Fruit fly (Drosophila melanogaster) whole organism, embryonic: ENCODE data around the gene CG1738.

Source experiments
- ATbp ChIP-seq: fragments of 200-800 bp; sonication (Bioruptor generic); optimal IDR thresholded peaks from 2 replicates; lab custom pipeline; 2017; ENCODE audit warnings: missing biosample characterization, mild to moderate bottlenecking, missing genetic modification characterization, missing genetic modification reagents
- Antp ChIP-seq: fragments of 200-800 bp; sonication (Bioruptor generic); optimal IDR thresholded peaks from 3 replicates; lab custom pipeline; 2016; ENCODE audit warnings: missing biosample characterization, missing genetic modification characterization
- Bdp1 ChIP-seq: fragments of 200-800 bp; sonication (Bioruptor generic); optimal IDR thresholded peaks from 3 replicates; lab custom pipeline; 2016; ENCODE audit warnings: missing biosample characterization, missing genetic modification characterization
- CG10431 ChIP-seq: fragments of 200-800 bp; sonication (Bioruptor generic); optimal IDR thresholded peaks from 3 replicates; lab custom pipeline; 2018; ENCODE audit warnings: missing biosample characterization, mild to moderate bottlenecking, missing genetic modification characterization
- CG12299 ChIP-seq: fragments of 200-800 bp; sonication (Bioruptor generic); optimal IDR thresholded peaks from 2 replicates; lab custom pipeline; 2018; ENCODE audit warnings: missing biosample characterization, mild to moderate bottlenecking, missing genetic modification characterization
- CG12391 ChIP-seq: fragments of 200-800 bp; sonication (Bioruptor generic); optimal IDR thresholded peaks from 3 replicates; lab custom pipeline; 2018; ENCODE audit warnings: missing biosample characterization, mild to moderate bottlenecking, missing genetic modification characterization, moderate library complexity
- CG12744 ChIP-seq: fragments of 200-800 bp; sonication (Bioruptor generic); optimal IDR thresholded peaks from 2 replicates; lab custom pipeline; 2016; ENCODE audit warnings: missing biosample characterization, missing genetic modification characterization
- CG13287 ChIP-seq: fragments of 200-800 bp; sonication (Bioruptor generic); IDR thresholded peaks from 2 replicates; pipeline ENCODE4 v1.3.6; 2022; ENCODE audit warnings: missing biosample characterization, missing genetic modification characterization; ENCODE audit not compliant: partially characterized antibody
- CG14050 ChIP-seq: fragments of 200-800 bp; sonication (Bioruptor generic); IDR thresholded peaks from 3 replicates; pipeline ENCODE4 v1.3.6; 2022; ENCODE audit warnings: missing biosample characterization, missing genetic modification characterization
- CG14441 ChIP-seq: fragments of 200-800 bp; sonication (Bioruptor generic); IDR thresholded peaks from 2 replicates; pipeline ENCODE4 v1.3.6; 2022; ENCODE audit warnings: missing biosample characterization, missing genetic modification characterization
- CG14667 ChIP-seq: fragments of 200-800 bp; sonication (Bioruptor generic); IDR thresholded peaks from 2 replicates; pipeline ENCODE4 v1.3.6; 2022; ENCODE audit warnings: missing biosample characterization, missing genetic modification characterization
- CG14710 ChIP-seq: fragments of 200-800 bp; sonication (Bioruptor generic); optimal IDR thresholded peaks from 3 replicates; lab custom pipeline; 2019; ENCODE audit warnings: missing biosample characterization, mild to moderate bottlenecking, missing genetic modification characterization, moderate library complexity
- CG15696 ChIP-seq: fragments of 200-800 bp; sonication (Bioruptor generic); optimal IDR thresholded peaks from 2 replicates; lab custom pipeline; 2019; ENCODE audit warnings: missing biosample characterization, mild to moderate bottlenecking, missing genetic modification characterization, moderate library complexity
- CG1602 ChIP-seq: fragments of 200-800 bp; sonication (Bioruptor generic); optimal IDR thresholded peaks from 3 replicates; lab custom pipeline; 2016; ENCODE audit warnings: missing biosample characterization, missing genetic modification characterization
- CG17612 ChIP-seq: fragments of 200-800 bp; sonication (Bioruptor generic); IDR thresholded peaks from 2 replicates; pipeline ENCODE4 v1.3.6; 2022; ENCODE audit warnings: missing biosample characterization, missing genetic modification characterization
- CG18599 ChIP-seq: fragments of 200-800 bp; sonication (Bioruptor generic); optimal IDR thresholded peaks from 3 replicates; lab custom pipeline; 2017; ENCODE audit warnings: missing biosample characterization, missing genetic modification characterization, mild to moderate bottlenecking, moderate library complexity, missing genetic modification reagents
- CG2199 ChIP-seq: fragments of 200-800 bp; sonication (Bioruptor generic); IDR thresholded peaks from 3 replicates; pipeline ENCODE4 v1.3.6; 2022; ENCODE audit warnings: missing biosample characterization, missing genetic modification characterization
- CG31441 ChIP-seq: fragments of 200-800 bp; sonication (Bioruptor generic); IDR thresholded peaks from 2 replicates; pipeline ENCODE4 v1.3.6; 2022; ENCODE audit warnings: missing biosample characterization, missing genetic modification characterization
- CG3163 ChIP-seq: fragments of 200-800 bp; sonication (Bioruptor generic); optimal IDR thresholded peaks from 3 replicates; lab custom pipeline; 2016; ENCODE audit warnings: missing biosample characterization, missing genetic modification characterization
- CG3847 ChIP-seq: fragments of 200-800 bp; sonication (Bioruptor generic); IDR thresholded peaks from 2 replicates; pipeline ENCODE4 v1.3.6; 2022; ENCODE audit warnings: missing biosample characterization, missing genetic modification characterization
- CG4328 ChIP-seq: fragments of 200-800 bp; sonication (Bioruptor generic); optimal IDR thresholded peaks from 3 replicates; lab custom pipeline; 2017; ENCODE audit warnings: missing biosample characterization, missing genetic modification reagents, missing genetic modification characterization
- CG7928 ChIP-seq: fragments of 200-800 bp; sonication (Bioruptor generic); optimal IDR thresholded peaks from 2 replicates; lab custom pipeline; 2017; ENCODE audit warnings: missing biosample characterization, mild to moderate bottlenecking, missing genetic modification characterization
- CG7987 ChIP-seq: fragments of 200-800 bp; sonication (Bioruptor generic); optimal IDR thresholded peaks from 2 replicates; lab custom pipeline; 2018; ENCODE audit warnings: missing biosample characterization, mild to moderate bottlenecking, missing genetic modification characterization, moderate library complexity
- CG8765 ChIP-seq: fragments of 200-800 bp; sonication (Bioruptor generic); IDR thresholded peaks from 2 replicates; pipeline ENCODE4 v1.3.6; 2022; ENCODE audit warnings: missing biosample characterization, missing genetic modification characterization
- CG9727 ChIP-seq: fragments of 200-800 bp; sonication (Bioruptor generic); optimal IDR thresholded peaks from 3 replicates; lab custom pipeline; 2017; ENCODE audit warnings: missing biosample characterization, mild to moderate bottlenecking, missing genetic modification characterization
- Camta ChIP-seq: fragments of 200-800 bp; sonication (Bioruptor generic); optimal IDR thresholded peaks from 2 replicates; lab custom pipeline; 2016; ENCODE audit warnings: missing biosample characterization, missing genetic modification characterization
- Dbx ChIP-seq: fragments of 200-800 bp; sonication (Bioruptor generic); IDR thresholded peaks from 3 replicates; pipeline ENCODE4 v1.3.6; 2022; ENCODE audit warnings: missing biosample characterization, missing genetic modification characterization
- Dfd ChIP-seq, 2 experiments: fragments of >200 bp; optimal IDR thresholded peaks; 2 replicates each; lab custom pipeline; 2017; ENCODE audit warnings: missing biosample characterization in 2 of 2, missing genetic modification characterization in 2 of 2
- Dip2 ChIP-seq: fragments of 200-800 bp; sonication (Bioruptor generic); IDR thresholded peaks from 2 replicates; pipeline ENCODE4 v1.3.6; 2022; ENCODE audit warnings: missing biosample characterization, missing genetic modification characterization
- Fer1 ChIP-seq: fragments of 200-800 bp; sonication (Bioruptor generic); optimal IDR thresholded peaks from 2 replicates; lab custom pipeline; 2017; ENCODE audit warnings: missing biosample characterization, mild to moderate bottlenecking, missing genetic modification characterization
- Hr39 ChIP-seq: fragments of >200 bp; optimal IDR thresholded peaks from 2 replicates; lab custom pipeline; 2017
- Oaz ChIP-seq: fragments of 200-800 bp; sonication (Bioruptor generic); IDR thresholded peaks from 2 replicates; pipeline ENCODE4 v1.3.6; 2022; ENCODE audit warnings: missing biosample characterization, missing genetic modification characterization
- Rfx ChIP-seq: fragments of 200-800 bp; sonication (Bioruptor generic); IDR thresholded peaks from 2 replicates; pipeline ENCODE4 v1.3.6; 2022; ENCODE audit warnings: missing biosample characterization, missing genetic modification characterization
- Spps ChIP-seq: fragments of 200-800 bp; sonication (Bioruptor generic); optimal IDR thresholded peaks from 2 replicates; lab custom pipeline; 2018; ENCODE audit warnings: missing biosample characterization, mild to moderate bottlenecking, missing genetic modification characterization
- Sry-δ ChIP-seq: fragments of 200-800 bp; sonication (Bioruptor generic); optimal IDR thresholded peaks from 2 replicates; lab custom pipeline; 2016; ENCODE audit warnings: missing biosample characterization, missing genetic modification characterization
- ab ChIP-seq: fragments of 200-800 bp; sonication (Bioruptor generic); optimal IDR thresholded peaks from 2 replicates; lab custom pipeline; 2016; ENCODE audit warnings: missing biosample characterization, missing genetic modification characterization
- chif ChIP-seq, 2 experiments: fragments of 200-800 bp; sonication (Bioruptor generic); optimal IDR thresholded peaks; 3 replicates each; lab custom pipeline; 2016; ENCODE audit warnings: missing biosample characterization in 2 of 2, missing genetic modification characterization in 2 of 2
- crc ChIP-seq: fragments of 200-800 bp; sonication (Bioruptor generic); optimal IDR thresholded peaks from 2 replicates; lab custom pipeline; 2016; ENCODE audit warnings: missing biosample characterization, missing genetic modification characterization
- dimm ChIP-seq: fragments of 200-800 bp; sonication (Bioruptor generic); IDR thresholded peaks from 2 replicates; pipeline ENCODE4 v1.3.6; 2022; ENCODE audit warnings: missing biosample characterization, missing genetic modification characterization
- dmrt99B ChIP-seq: fragments of 200-800 bp; sonication (Bioruptor generic); optimal IDR thresholded peaks from 2 replicates; lab custom pipeline; 2018; ENCODE audit warnings: missing biosample characterization, mild to moderate bottlenecking, missing genetic modification characterization, moderate library complexity
- dysf ChIP-seq: fragments of 200-800 bp; sonication (Bioruptor generic); IDR thresholded peaks from 3 replicates; pipeline ENCODE4 v1.3.6; 2022; ENCODE audit warnings: missing biosample characterization, missing genetic modification characterization
- eve ChIP-seq, 2 experiments: fragments of >200 bp; optimal IDR thresholded peaks; 2 replicates each; lab custom pipeline; 2017; ENCODE audit warnings: missing biosample characterization in 2 of 2, missing genetic modification characterization in 2 of 2
- fru ChIP-seq: fragments of >200 bp; optimal IDR thresholded peaks from 2 replicates; lab custom pipeline; 2017
- grn ChIP-seq: fragments of 200-800 bp; sonication (Bioruptor generic); optimal IDR thresholded peaks from 3 replicates; lab custom pipeline; 2017; ENCODE audit warnings: missing biosample characterization, missing genetic modification characterization
- hb ChIP-seq: fragments of 200-800 bp; sonication (Bioruptor generic); IDR thresholded peaks from 3 replicates; pipeline ENCODE4 v1.3.6; 2022; ENCODE audit warnings: missing biosample characterization, missing genetic modification characterization; ENCODE audit not compliant: partially characterized antibody
- nau ChIP-seq: fragments of 200-800 bp; sonication (Bioruptor generic); optimal IDR thresholded peaks from 3 replicates; lab custom pipeline; 2017; ENCODE audit warnings: missing biosample characterization, mild to moderate bottlenecking, missing genetic modification characterization, missing genetic modification reagents
- org-1 ChIP-seq: fragments of 200-800 bp; sonication (Bioruptor generic); optimal IDR thresholded peaks from 2 replicates; lab custom pipeline; 2017; ENCODE audit warnings: missing biosample characterization, missing genetic modification characterization
- pho ChIP-seq: fragments of 200-800 bp; sonication (Bioruptor generic); optimal IDR thresholded peaks from 2 replicates; lab custom pipeline; 2016; ENCODE audit warnings: missing biosample characterization, missing genetic modification characterization
- salm ChIP-seq: fragments of 200-800 bp; sonication (Bioruptor generic); optimal IDR thresholded peaks from 2 replicates; lab custom pipeline; 2018; ENCODE audit warnings: missing biosample characterization, mild to moderate bottlenecking, missing genetic modification characterization
- sug ChIP-seq: fragments of 200-800 bp; optimal IDR thresholded peaks from 2 replicates; lab custom pipeline; 2019; ENCODE audit warnings: missing biosample characterization, mild to moderate bottlenecking, missing genetic modification characterization, moderate library complexity
- tx ChIP-seq: fragments of 200-800 bp; sonication (Bioruptor generic); optimal IDR thresholded peaks from 2 replicates; lab custom pipeline; 2016; ENCODE audit warnings: missing biosample characterization, missing genetic modification characterization
- z ChIP-seq: fragments of 200-800 bp; sonication (Bioruptor generic); IDR thresholded peaks from 3 replicates; pipeline ENCODE4 v1.3.6; 2022; ENCODE audit warnings: missing biosample characterization, missing genetic modification characterization
- zf30C ChIP-seq: fragments of 200-800 bp; sonication (Bioruptor generic); optimal IDR thresholded peaks from 3 replicates; lab custom pipeline; 2018; ENCODE audit warnings: missing biosample characterization, mild to moderate bottlenecking, missing genetic modification characterization

CG1738 gene

DNA sequence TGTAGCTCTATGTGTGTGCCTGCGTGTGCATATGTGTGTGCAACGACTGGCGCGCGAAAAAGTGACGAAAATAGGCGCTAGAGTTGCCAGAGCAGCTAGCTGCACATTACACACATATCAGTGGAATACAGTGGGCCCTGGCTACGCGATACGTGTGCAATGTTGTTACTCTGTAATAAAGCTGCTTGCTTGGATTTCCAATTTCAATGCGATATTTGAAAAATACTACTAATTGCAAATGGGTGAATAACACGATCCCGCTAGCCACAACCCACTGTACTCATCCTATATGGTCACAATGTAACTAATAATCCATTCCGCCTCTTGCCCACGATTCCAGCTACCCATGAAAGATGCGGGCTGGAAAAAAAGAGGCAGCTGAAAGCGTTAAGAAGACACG is 2.5 kb downstream of the CG1738 start (continued):
- TF ChIP-seq hb (GFP tag; lab: Robert Waterston, UW) (no peak), CG14441 (GFP tag; lab: Robert Waterston, UW) (peak; percentile 96), grn (peak; percentile 34), tx (peak; percentile 89), CG2199 (GFP tag; lab: Robert Waterston, UW) (peak; percentile 96), ab (GFP tag; lab: Kevin White, UChicago) (peak; percentile 81), CG10431 (GFP tag; lab: Kevin White, UChicago) (peak; percentile 50), dysf (GFP tag; lab: Robert Waterston, UW) (peak; percentile 97), ATbp (GFP tag; lab: Kevin White, UChicago) (peak; percentile 93), Dbx (peak; percentile 92), pho (GFP tag; lab: Kevin White, UChicago) (peak; percentile 90), CG12391 (tag; lab: Kevin White, UChicago) (peak; percentile 89), crc (peak; percentile 87), CG7987 (GFP tag; lab: Kevin White, UChicago) (peak; percentile 72), Hr39 (lab: Kevin White, UChicago) (no peak), CG4328 (GFP tag; lab: Kevin White, UChicago) (peak; percentile 85), Dfd (GFP tag; optimal IDR thresholded peaks at IDR 0.05; lab: Kevin White, UChicago) (no peak), Dip2 (GFP tag; lab: Robert Waterston, UW) (0 out of 2 replicates have a peak, but pooled peaks have one; percentile 32), CG13287 (GFP tag; lab: Robert Waterston, UW) (no peak), CG31441 (peak; percentile 86), nau (GFP tag; lab: Kevin White, UChicago) (peak; percentile 87), chif (GFP tag; optimal IDR thresholded peaks at IDR 0.05; lab: Kevin White, UChicago) (peak; percentile 87 to 93), Sry-δ (GFP tag; lab: Kevin White, UChicago) (peak; percentile 41), CG9727 (GFP tag; lab: Kevin White, UChicago) (peak; percentile 89), Bdp1 (peak; percentile 84), dmrt99B (tag; lab: Kevin White, UChicago) (peak; percentile 95), CG8765 (peak; percentile 93), Oaz (peak; percentile 90), CG15696 (tag; lab: Kevin White, UChicago) (peak; percentile 80), dimm (GFP tag; lab: Robert Waterston, UW) (peak; percentile 86), CG3847 (GFP tag; lab: Robert Waterston, UW) (peak; percentile 93), CG3163 (GFP tag; lab: Kevin White, UChicago) (peak; percentile 74), z (GFP tag; lab: Robert Waterston, UW) (peak; percentile 65; the same call in 2 of the 3 replicates), org-1 (GFP tag; lab: Kevin White, UChicago) (peak; percentile 93), CG18599 (GFP tag; lab: Kevin White, UChicago) (peak; percentile 95), CG7928 (peak; percentile 58), CG14050 (GFP tag; lab: Robert Waterston, UW) (peak; percentile 93), CG17612 (peak; percentile 83), fru (lab: Kevin White, UChicago) (no peak), Antp (GFP tag; lab: Kevin White, UChicago) (peak; percentile 97), CG14667 (peak; percentile 92), Rfx (GFP tag; lab: Robert Waterston, UW) (peak; percentile 96), eve (GFP tag; optimal IDR thresholded peaks at IDR 0.05; lab: Kevin White, UChicago) (no peak), Fer1 (GFP tag; lab: Kevin White, UChicago) (peak; percentile 92), CG12299 (tag; lab: Kevin White, UChicago) (peak; percentile 88), sug (peak; percentile 82), Spps (tag; lab: Kevin White, UChicago) (peak; percentile 68), CG12744 (GFP tag; lab: Kevin White, UChicago) (peak; percentile 84), CG1602 (peak; percentile 92), CG14710 (tag; lab: Kevin White, UChicago) (peak; percentile 75), zf30C (GFP tag; lab: Kevin White, UChicago) (no peak), Camta (GFP tag; lab: Kevin White, UChicago) (peak; percentile 90), salm (peak; percentile 86)
